Worm (Caenorhabditis elegans) whole organism, L1 larva: ENCODE measurements around the gene zip-1.

Experiments used
- C04F5.9 ChIP-seq: sonication (generic microtip); optimal IDR thresholded peaks from 2 replicates; lab custom pipeline; 2016; ENCODE audit warnings: missing genetic modification characterization, missing compliant biosample characterization
- Y116A8C.19 ChIP-seq: sonication (generic microtip); optimal IDR thresholded peaks from 2 replicates; lab custom pipeline; 2016; ENCODE audit warnings: missing compliant biosample characterization, missing genetic modification characterization, borderline replicate concordance
- aha-1 ChIP-seq: fragments of 150-350 bp; optimal IDR thresholded peaks from 2 replicates; lab custom pipeline; 2014; ENCODE audit warnings: missing biosample characterization, missing genetic modification characterization
- ceh-8 ChIP-seq: fragments of 200-800 bp; sonication (Bioruptor generic); optimal IDR thresholded peaks from 2 replicates; lab custom pipeline; 2018; ENCODE audit warnings: mild to moderate bottlenecking, missing genetic modification characterization, moderate library complexity, missing compliant biosample characterization
- dsc-1 ChIP-seq: sonication (generic microtip); optimal IDR thresholded peaks from 2 replicates; lab custom pipeline; 2016; ENCODE audit warnings: mild to moderate bottlenecking, missing genetic modification characterization, missing compliant biosample characterization
- efl-1 ChIP-seq, 4 experiments: fragments of 150-350 bp; optimal IDR thresholded peaks in 3 of 4; peaks in 1 of 4; 1 replicate in 1 of 4; 2 replicates in 3 of 4; lab custom pipeline; 2014; ENCODE audit warnings: missing biosample characterization in 2 of 4, missing genetic modification characterization in 2 of 4, missing genetic modification reagents in 2 of 4
- egl-13 ChIP-seq: sonication (generic microtip); optimal IDR thresholded peaks from 2 replicates; lab custom pipeline; 2016; ENCODE audit warnings: missing genotype, missing genetic modification reagents, missing genetic modification characterization, missing compliant biosample characterization
- elt-2 ChIP-seq: sonication (generic microtip); optimal IDR thresholded peaks from 2 replicates; lab custom pipeline; 2016; ENCODE audit warnings: missing genetic modification characterization, mild to moderate bottlenecking, inconsistent platforms, missing compliant biosample characterization, missing genetic modification reagents
- fkh-10 ChIP-seq: sonication (generic microtip); optimal IDR thresholded peaks from 2 replicates; lab custom pipeline; 2017; ENCODE audit warnings: missing biosample characterization, missing genetic modification reagents, missing genetic modification characterization
- fkh-4 ChIP-seq: sonication (generic microtip); optimal IDR thresholded peaks from 2 replicates; lab custom pipeline; 2016; ENCODE audit warnings: missing compliant biosample characterization, missing genetic modification characterization, borderline replicate concordance
- fkh-8 ChIP-seq: sonication (generic microtip); optimal IDR thresholded peaks from 2 replicates; lab custom pipeline; 2016; ENCODE audit warnings: mild to moderate bottlenecking, missing genetic modification characterization, missing compliant biosample characterization
- irx-1 ChIP-seq: sonication (generic microtip); optimal IDR thresholded peaks from 2 replicates; lab custom pipeline; 2016; ENCODE audit warnings: missing genetic modification characterization, missing compliant biosample characterization
- isw-1 ChIP-seq: fragments of 200-800 bp; sonication (Bioruptor generic); IDR thresholded peaks from 2 replicates; pipeline ENCODE4 v1.3.6; 2022; ENCODE audit warnings: missing genetic modification characterization, missing compliant biosample characterization
- jun-1 ChIP-seq: fragments of 150-350 bp; optimal IDR thresholded peaks from 2 replicates; lab custom pipeline; 2014; ENCODE audit warnings: missing biosample characterization, missing genetic modification reagents, missing genetic modification characterization
- lin-13 ChIP-seq: fragments of 150-350 bp; optimal IDR thresholded peaks from 2 replicates; lab custom pipeline; 2014; ENCODE audit warnings: missing biosample characterization, missing genetic modification reagents, missing genetic modification characterization
- lin-39 ChIP-seq: fragments of 150-350 bp; optimal IDR thresholded peaks from 2 replicates; lab custom pipeline; 2014; ENCODE audit warnings: missing biosample characterization, missing genetic modification reagents, missing genetic modification characterization
- lir-3 ChIP-seq: sonication (generic microtip); optimal IDR thresholded peaks from 2 replicates; lab custom pipeline; 2016; ENCODE audit warnings: mild to moderate bottlenecking, missing genetic modification characterization, moderate library complexity, missing compliant biosample characterization; ENCODE audit not compliant: poor library complexity
- lsy-2 ChIP-seq, 2 experiments: fragments of 150-350 bp; optimal IDR thresholded peaks; 2 replicates each; lab custom pipeline; 2014; ENCODE audit warnings: missing biosample characterization in 2 of 2, missing genetic modification characterization in 2 of 2
- nhr-12 ChIP-seq: sonication (generic microtip); optimal IDR thresholded peaks from 2 replicates; lab custom pipeline; 2017; ENCODE audit warnings: missing biosample characterization, missing genetic modification characterization
- nhr-19 ChIP-seq: fragments of 200-800 bp; sonication (Bioruptor generic); conservative IDR thresholded peaks from 2 replicates; pipeline ENCODE4 v1.3.6; 2022; ENCODE audit warnings: missing genetic modification characterization, missing compliant biosample characterization
- nhr-20 ChIP-seq: sonication (generic microtip); optimal IDR thresholded peaks from 2 replicates; lab custom pipeline; 2016; ENCODE audit warnings: mild to moderate bottlenecking, missing genetic modification characterization, missing compliant biosample characterization
- nhr-47 ChIP-seq: sonication (generic microtip); optimal IDR thresholded peaks from 2 replicates; lab custom pipeline; 2016; ENCODE audit warnings: mild to moderate bottlenecking, missing genetic modification characterization, moderate library complexity, missing compliant biosample characterization
- nhr-71 ChIP-seq: sonication (generic microtip); optimal IDR thresholded peaks from 2 replicates; lab custom pipeline; 2016; ENCODE audit warnings: mild to moderate bottlenecking, missing genetic modification characterization, moderate library complexity, missing compliant biosample characterization
- nhr-85 ChIP-seq: sonication (generic microtip); peaks from one replicate; lab custom pipeline; 2016; ENCODE audit warnings: missing genetic modification characterization, inconsistent platforms, missing compliant biosample characterization
- nhr-90 ChIP-seq: sonication (generic microtip); optimal IDR thresholded peaks from 2 replicates; lab custom pipeline; 2016; ENCODE audit warnings: mild to moderate bottlenecking, missing genetic modification characterization, missing compliant biosample characterization; ENCODE audit not compliant: poor library complexity
- sox-4 ChIP-seq: sonication (generic microtip); optimal IDR thresholded peaks from 2 replicates; lab custom pipeline; 2016; ENCODE audit warnings: missing genetic modification characterization, missing compliant biosample characterization
- sptf-1 ChIP-seq: fragments of 150-350 bp; optimal IDR thresholded peaks from 2 replicates; lab custom pipeline; 2014; ENCODE audit warnings: missing biosample characterization, missing genetic modification characterization
- tlp-1 ChIP-seq: fragments of 150-350 bp; optimal IDR thresholded peaks from 2 replicates; lab custom pipeline; 2014; ENCODE audit warnings: missing biosample characterization, missing genetic modification characterization
- unc-62 ChIP-seq: fragments of 150-350 bp; optimal IDR thresholded peaks from 2 replicates; lab custom pipeline; 2014; ENCODE audit warnings: missing biosample characterization, missing genetic modification reagents, missing genetic modification characterization
- unc-98 ChIP-seq: fragments of 200-800 bp; sonication (Bioruptor generic); IDR thresholded peaks from 2 replicates; pipeline ENCODE4 v1.3.6; 2022; ENCODE audit warnings: missing genetic modification characterization, missing compliant biosample characterization
- vab-15 ChIP-seq: sonication (generic microtip); optimal IDR thresholded peaks from 2 replicates; lab custom pipeline; 2017; ENCODE audit warnings: missing genotype, mild to moderate bottlenecking, missing genetic modification characterization, missing compliant biosample characterization
- xbp-1 ChIP-seq: sonication (generic microtip); optimal IDR thresholded peaks from 2 replicates; lab custom pipeline; 2016; ENCODE audit warnings: missing genetic modification characterization, missing compliant biosample characterization
- zag-1 ChIP-seq: fragments of 150-350 bp; optimal IDR thresholded peaks from 2 replicates; lab custom pipeline; 2014; ENCODE audit warnings: missing biosample characterization, missing genetic modification characterization
- zip-4 ChIP-seq: fragments of 200-800 bp; sonication (Bioruptor generic); optimal IDR thresholded peaks from 2 replicates; lab custom pipeline; 2018; ENCODE audit warnings: mild to moderate bottlenecking, missing genetic modification characterization, moderate library complexity, missing compliant biosample characterization
- ztf-4 ChIP-seq: fragments of 150-350 bp; optimal IDR thresholded peaks from 2 replicates; lab custom pipeline; 2014; ENCODE audit warnings: missing biosample characterization, missing genetic modification characterization

zip-1 gene

DNA sequence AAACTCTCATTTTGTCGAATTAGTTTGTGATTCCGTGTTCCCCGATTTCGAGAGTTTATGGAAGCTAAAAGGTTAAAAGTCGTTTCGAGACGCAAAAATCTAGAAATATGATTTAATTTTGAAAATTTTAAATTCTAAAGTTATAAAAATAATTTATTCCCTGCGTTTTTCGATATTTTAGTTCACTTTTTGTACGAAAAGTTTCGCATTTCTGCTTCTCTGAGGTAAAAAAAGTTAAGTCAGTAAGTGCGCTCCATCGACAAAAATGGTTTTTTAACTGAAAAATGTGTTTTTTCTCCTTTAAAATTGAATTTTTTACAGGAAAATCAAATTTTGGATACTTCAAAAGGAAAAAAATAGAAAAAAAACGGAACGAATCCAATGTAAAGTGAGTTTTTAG lies at the start of gene zip-1:
zip-1 (plus strand) TSS at position 301 of the 400 bp plus-strand sequence.
- TF ChIP-seq unc-98 (GFP tag; lab: Robert Waterston, UW) (no peak), nhr-90 (tag; lab: Kevin White, UChicago) (no peak), zip-4 (GFP tag; lab: Kevin White, UChicago) (no peak), sox-4 (tag; lab: Kevin White, UChicago) (no peak), jun-1 (tag; lab: Kevin White, UChicago) (no peak), elt-2 (no peak), vab-15 (tag; lab: Kevin White, UChicago) (no peak), lin-13 (no peak), nhr-19 (no peak), xbp-1 (tag; lab: Kevin White, UChicago) (no peak)

DNA sequence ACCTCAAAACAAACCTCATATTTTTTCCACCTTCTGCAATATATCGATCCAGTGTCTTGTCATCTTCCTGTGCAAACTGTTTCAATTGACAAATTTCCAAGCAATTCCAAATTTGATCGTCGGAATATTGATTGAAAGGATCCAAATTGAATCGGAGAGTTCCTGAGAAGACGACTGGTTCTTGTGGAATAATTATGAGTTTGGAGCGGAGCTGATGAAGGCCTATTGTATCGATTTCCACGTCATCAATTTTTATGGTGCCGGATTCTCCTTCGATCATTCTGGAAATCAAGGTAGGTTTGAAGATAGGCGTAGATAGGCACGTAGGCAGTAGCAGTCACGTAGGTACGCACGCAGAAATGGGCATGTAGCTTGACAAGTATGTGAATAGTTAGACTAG lies 49.4 kb upstream of the zip-1 start:
- TF ChIP-seq nhr-90 (tag; lab: Kevin White, UChicago), result no peak
- TF ChIP-seq nhr-47 (tag; lab: Kevin White, UChicago), result no peak
- no peak for TF ChIP-seq C04F5.9
- no peak for TF ChIP-seq nhr-71 (tag; lab: Kevin White, UChicago)
- TF ChIP-seq fkh-10 (GFP tag; lab: Kevin White, UChicago), result no peak
- no peak for TF ChIP-seq nhr-12 (tag; lab: Kevin White, UChicago)
- TF ChIP-seq ceh-8 (GFP tag; lab: Kevin White, UChicago), result no peak
- TF ChIP-seq zip-4 (GFP tag; lab: Kevin White, UChicago), result no peak
- TF ChIP-seq lsy-2 (tag; optimal IDR thresholded peaks at IDR 0.05; lab: Kevin White, UChicago), result no peak
- TF ChIP-seq Y116A8C.19 (tag; lab: Kevin White, UChicago), result no peak
- no peak for TF ChIP-seq sox-4 (tag; lab: Kevin White, UChicago)
- no peak for TF ChIP-seq jun-1 (tag; lab: Kevin White, UChicago)
- no peak for TF ChIP-seq fkh-4

DNA sequence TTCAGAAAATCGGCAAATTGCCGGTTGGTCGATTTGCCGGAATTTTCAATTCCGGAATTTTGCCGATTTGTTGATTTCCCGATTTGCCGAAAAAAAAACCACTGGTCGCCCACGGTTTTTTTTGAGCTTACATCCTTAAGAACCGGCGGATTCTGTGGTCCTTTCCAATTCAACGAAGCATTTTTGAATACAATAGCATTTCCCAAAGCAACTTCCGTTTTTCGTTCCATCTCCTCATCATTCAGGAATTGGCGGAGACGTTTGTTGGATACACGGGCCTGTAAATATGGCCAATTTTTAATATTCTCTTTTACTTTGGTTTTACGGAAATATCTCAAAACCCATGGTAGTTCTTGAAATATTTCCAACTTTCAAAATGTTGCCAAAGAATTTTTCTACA lies 41.1 kb upstream of the zip-1 start:
- TF ChIP-seq lin-39 (no peak), efl-1 (optimal IDR thresholded peaks at IDR 0.05; lab: Kevin White, UChicago) (no peak), efl-1 (GFP tag; optimal IDR thresholded peaks at IDR 0.05 in 1 of 2; lab: Kevin White, UChicago) (no peak), Y116A8C.19 (tag; lab: Kevin White, UChicago) (no peak), sptf-1 (tag; lab: Kevin White, UChicago) (no peak), isw-1 (GFP tag; lab: Robert Waterston, UW) (no peak), lir-3 (tag; lab: Kevin White, UChicago) (no peak), tlp-1 (no peak), elt-2 (no peak), nhr-19 (no peak), xbp-1 (tag; lab: Kevin White, UChicago) (no peak), nhr-85 (tag; lab: Kevin White, UChicago) (no peak), ztf-4 (no peak), aha-1 (no peak), dsc-1 (tag; lab: Kevin White, UChicago) (no peak), unc-98 (GFP tag; lab: Robert Waterston, UW) (no peak), unc-62 (GFP tag; lab: Kevin White, UChicago) (no peak), nhr-47 (tag; lab: Kevin White, UChicago) (no peak)

DNA sequence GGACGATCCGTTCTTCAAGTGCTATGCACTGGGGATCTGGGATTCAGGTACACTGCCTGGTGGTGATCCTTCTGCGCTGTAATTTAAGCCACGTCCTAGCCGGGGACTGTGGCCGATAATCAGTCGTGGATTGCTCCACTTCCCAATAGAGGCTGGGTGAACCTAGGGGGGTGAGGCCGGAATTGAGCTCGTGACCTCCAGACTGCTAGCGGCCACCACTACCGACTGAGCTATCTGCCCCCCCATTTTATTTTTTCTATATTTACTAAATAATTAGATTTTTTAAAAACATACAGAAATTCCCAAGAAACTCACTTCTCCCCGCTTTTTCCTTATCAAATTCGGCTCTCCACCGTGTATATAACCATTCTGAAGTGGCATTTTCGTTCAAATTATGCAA lies 36.2 kb upstream of the zip-1 start:
- TF ChIP-seq egl-13 (no peak), fkh-4 (no peak), nhr-20 (tag; lab: Kevin White, UChicago) (no peak), nhr-71 (tag; lab: Kevin White, UChicago) (no peak), zag-1 (no peak)

DNA sequence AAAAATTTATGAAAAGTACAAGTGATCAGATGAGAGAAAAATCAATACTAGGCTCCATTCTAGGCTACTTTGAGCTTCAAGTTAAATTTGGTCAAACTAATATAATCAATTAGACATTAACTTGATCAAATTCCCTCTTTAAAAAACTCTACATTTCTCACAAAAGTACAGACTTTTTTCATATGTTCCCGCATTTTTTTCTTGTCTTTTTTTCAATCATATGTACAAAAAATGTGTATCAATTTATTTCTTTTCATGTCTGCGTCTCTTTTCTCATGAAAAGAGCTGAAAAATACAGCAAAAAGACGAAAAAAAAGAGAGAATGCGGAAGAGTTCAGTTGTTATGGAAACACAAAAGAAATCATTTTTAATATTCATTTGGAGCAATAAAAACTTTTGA lies 34.3 kb upstream of the zip-1 start:
- TF ChIP-seq nhr-20 (tag; lab: Kevin White, UChicago) (no peak), irx-1 (tag; lab: Kevin White, UChicago) (no peak), fkh-8 (no peak), isw-1 (GFP tag; lab: Robert Waterston, UW) (no peak)
